Fruit fly (Drosophila melanogaster): ENCODE data around the gene CG34174.

The CG34174 gene

DNA sequence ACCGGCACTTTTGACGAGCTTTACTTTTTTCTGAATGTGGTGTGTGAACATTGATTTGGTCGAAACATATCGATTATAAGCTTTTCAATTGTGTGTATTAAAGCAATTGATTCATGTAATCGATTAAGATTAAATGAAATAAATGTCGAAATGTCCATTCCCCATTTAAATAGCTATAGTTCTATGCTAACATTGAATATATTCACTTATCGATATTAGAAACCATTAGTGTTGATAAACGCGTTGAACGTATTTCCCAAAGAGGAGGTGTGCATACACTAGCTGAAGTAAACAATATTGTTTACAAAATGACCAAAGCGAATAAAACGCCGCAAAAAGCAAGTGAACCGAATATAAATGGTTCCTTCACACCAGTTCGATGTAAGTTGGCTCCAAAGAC, at the start of gene CG34174, which contains the start of gene Uch (continued):
- no peak for TF ChIP-seq CG31224 (GFP tag; IDR thresholded peaks at IDR 0.05)
- TF ChIP-seq CG8281 (tag; optimal IDR thresholded peaks at IDR 0.05): no peak
- peak; percentile 24 for TF ChIP-seq CG17186 (GFP tag; optimal IDR thresholded peaks at IDR 0.05)
- peak; percentile 1 for TF ChIP-seq CG15696 (tag; optimal IDR thresholded peaks at IDR 0.05)
- peak; percentile 10 for TF ChIP-seq CG10979 (tag; optimal IDR thresholded peaks at IDR 0.05)
- TF ChIP-seq CG3281 (GFP tag; optimal IDR thresholded peaks at IDR 0.05): peak; percentile 28
- peak; percentile 22 for TF ChIP-seq CG12299 (tag; optimal IDR thresholded peaks at IDR 0.05)
- no peak for TF ChIP-seq Usf (GFP tag; optimal IDR thresholded peaks at IDR 0.05)
- TF ChIP-seq CG8089 (GFP tag; optimal IDR thresholded peaks at IDR 0.05): no peak
- TF ChIP-seq nau (GFP tag; optimal IDR thresholded peaks at IDR 0.05): no peak
- no peak for TF ChIP-seq slp2 (GFP tag; optimal IDR thresholded peaks at IDR 0.05)
- peak; percentile 19 for TF ChIP-seq CG17829 (tag; optimal IDR thresholded peaks at IDR 0.05)
- TF ChIP-seq Med (GFP tag): peak; percentile 72
- peak; percentile 65 for TF ChIP-seq HmgZ (tag; optimal IDR thresholded peaks at IDR 0.05)
- no peak for TF ChIP-seq CG10274 (GFP tag; optimal IDR thresholded peaks at IDR 0.05)
- no peak for TF ChIP-seq CG3065 (GFP tag; optimal IDR thresholded peaks at IDR 0.05)
- TF ChIP-seq Gsc (GFP tag; IDR thresholded peaks at IDR 0.05): no peak
- peak; percentile 78 for TF ChIP-seq pzg (GFP tag; optimal IDR thresholded peaks at IDR 0.05)
- TF ChIP-seq CG17385 (GFP tag; optimal IDR thresholded peaks at IDR 0.05): peak; percentile 40
- peak; percentile 77 for TF ChIP-seq unc-4 (GFP tag; IDR thresholded peaks at IDR 0.05; ENCODE audit: partially characterized antibody)
- TF ChIP-seq CG7987 (GFP tag; optimal IDR thresholded peaks at IDR 0.05): no peak
- peak; percentile 63 for TF ChIP-seq CG3847 (GFP tag; IDR thresholded peaks at IDR 0.05)
- peak in 1 of 2 experiments; percentile 19 for TF ChIP-seq Trl (optimal IDR thresholded peaks at IDR 0.05)
- TF ChIP-seq Trl (GFP tag; optimal IDR thresholded peaks at IDR 0.05): peak; percentile 4
- TF ChIP-seq CG34422 (GFP tag; IDR thresholded peaks at IDR 0.05): peak; percentile 55; the same call in 1 of the 3 replicates
- TF ChIP-seq CG5245 (GFP tag; optimal IDR thresholded peaks at IDR 0.05): no peak
- peak; percentile 70 for TF ChIP-seq CG16813 (GFP tag; IDR thresholded peaks at IDR 0.05; ENCODE audit: partially characterized antibody)
- TF ChIP-seq PHDP (tag; optimal IDR thresholded peaks at IDR 0.05): no peak
- peak; percentile 71 for TF ChIP-seq nmo (GFP tag; optimal IDR thresholded peaks at IDR 0.05)
- no peak for TF ChIP-seq CG11085 (GFP tag; IDR thresholded peaks at IDR 0.05)
- peak; percentile 72 for TF ChIP-seq Doc3 (GFP tag; IDR thresholded peaks at IDR 0.05; ENCODE audit: partially characterized antibody)
- TF ChIP-seq CG32767 (GFP tag; IDR thresholded peaks at IDR 0.05): no peak
- TF ChIP-seq CG14860 (GFP tag; IDR thresholded peaks at IDR 0.05; ENCODE audit: partially characterized antibody): peak; percentile 64
- peak; percentile 29 for TF ChIP-seq abd-A (tag; optimal IDR thresholded peaks at IDR 0.05)
- TF ChIP-seq bcd (GFP tag; optimal IDR thresholded peaks at IDR 0.05): peak; percentile 24
- TF ChIP-seq Dek (tag; optimal IDR thresholded peaks at IDR 0.05): no peak
- TF ChIP-seq chif (GFP tag; optimal IDR thresholded peaks at IDR 0.05): no peak
- TF ChIP-seq CG14965 (GFP tag; optimal IDR thresholded peaks at IDR 0.05; ENCODE audit: borderline replicate concordance): no peak
- TF ChIP-seq CG11695 (GFP tag; IDR thresholded peaks at IDR 0.05): no peak
- no peak for TF ChIP-seq CG10654 (GFP tag; optimal IDR thresholded peaks at IDR 0.05)
- no peak for TF ChIP-seq CG6175 (GFP tag; IDR thresholded peaks at IDR 0.05)
- no peak for TF ChIP-seq schlank (tag; optimal IDR thresholded peaks at IDR 0.05)
- TF ChIP-seq B-H1 (GFP tag; IDR thresholded peaks at IDR 0.05): no peak
- TF ChIP-seq vvl (GFP tag; IDR thresholded peaks at IDR 0.05): no peak
- TF ChIP-seq inv (GFP tag; IDR thresholded peaks at IDR 0.05; ENCODE audit: partially characterized antibody): peak; percentile 46; the same call in 1 of the 2 replicates
- TF ChIP-seq Lhr (GFP tag; optimal IDR thresholded peaks at IDR 0.05): peak; percentile 66
- TF ChIP-seq dm (GFP tag; optimal IDR thresholded peaks at IDR 0.05): no peak
- TF ChIP-seq lbe (GFP tag; optimal IDR thresholded peaks at IDR 0.05): peak; percentile 43
- TF ChIP-seq CG17361 (GFP tag; IDR thresholded peaks at IDR 0.05): peak; percentile 46; the same call in 1 of the 3 replicates
- no peak for TF ChIP-seq hb (GFP tag; IDR thresholded peaks at IDR 0.05; ENCODE audit: partially characterized antibody)

All from whole organism, embryonic.